Worm (Caenorhabditis elegans) whole organism, L2 larva: ENCODE measurements around the gene ZK813.7.

Experiments
- C34F6.9 ChIP-seq: fragments of 150-350 bp; optimal IDR thresholded peaks from 2 replicates; lab custom pipeline; 2014; ENCODE audit warnings: missing biosample characterization, missing genetic modification characterization
- R02D3.7 ChIP-seq: fragments of 150-350 bp; optimal IDR thresholded peaks from 2 replicates; lab custom pipeline; 2014; ENCODE audit warnings: missing biosample characterization, missing genetic modification characterization
- Y55F3AM.14 ChIP-seq: fragments of 200-800 bp; sonication (Bioruptor generic); optimal IDR thresholded peaks from 2 replicates; lab custom pipeline; 2018; ENCODE audit warnings: mild to moderate bottlenecking, missing genetic modification characterization, missing compliant biosample characterization
- ZK546.5 ChIP-seq: sonication (generic microtip); optimal IDR thresholded peaks from 2 replicates; lab custom pipeline; 2017; ENCODE audit warnings: missing biosample characterization, missing genetic modification characterization
- alr-1 ChIP-seq: fragments of 150-350 bp; optimal IDR thresholded peaks from 2 replicates; lab custom pipeline; 2014; ENCODE audit warnings: missing biosample characterization, missing genetic modification characterization
- ama-1 ChIP-seq: fragments of 150-350 bp; optimal IDR thresholded peaks from 2 replicates; lab custom pipeline; 2018; ENCODE audit warnings: inconsistent platforms
- blmp-1 ChIP-seq: sonication (generic microtip); optimal IDR thresholded peaks from 2 replicates; lab custom pipeline; 2017; ENCODE audit warnings: missing genetic modification characterization, mild to moderate bottlenecking, missing compliant biosample characterization, antibody characterized with exemption, moderate library complexity; ENCODE audit not compliant: insufficient read depth
- ceh-82 ChIP-seq: fragments of 150-350 bp; optimal IDR thresholded peaks from 2 replicates; lab custom pipeline; 2014; ENCODE audit warnings: missing biosample characterization, missing genetic modification characterization
- dmd-4 ChIP-seq: sonication (generic microtip); optimal IDR thresholded peaks from 2 replicates; lab custom pipeline; 2017; ENCODE audit warnings: missing biosample characterization, missing genetic modification characterization
- egl-27 ChIP-seq: sonication (generic microtip); optimal IDR thresholded peaks from 3 replicates; lab custom pipeline; 2017; ENCODE audit warnings: missing biosample characterization, missing genetic modification reagents, missing genetic modification characterization
- elt-3 ChIP-seq: sonication (generic microtip); optimal IDR thresholded peaks from 2 replicates; lab custom pipeline; 2017; ENCODE audit warnings: missing biosample characterization, missing genetic modification characterization
- fos-1 ChIP-seq: fragments of 150-350 bp; optimal IDR thresholded peaks from 2 replicates; lab custom pipeline; 2014; ENCODE audit warnings: missing biosample characterization, missing genetic modification characterization
- gmeb-1 ChIP-seq: fragments of 150-350 bp; optimal IDR thresholded peaks from 2 replicates; lab custom pipeline; 2014; ENCODE audit warnings: missing biosample characterization, missing genetic modification characterization
- lin-11 ChIP-seq: fragments of 150-350 bp; sonication (generic microtip); optimal IDR thresholded peaks from 2 replicates; lab custom pipeline; 2014; ENCODE audit warnings: missing biosample characterization, missing genetic modification characterization, inconsistent platforms, mixed read lengths
- lin-39 ChIP-seq: fragments of 150-350 bp; optimal IDR thresholded peaks from 2 replicates; lab custom pipeline; 2014; ENCODE audit warnings: missing biosample characterization, missing genetic modification reagents, missing genetic modification characterization
- lsy-2 ChIP-seq, 2 experiments: fragments of 150-350 bp in 1 of 2; sonication (generic microtip) in 1 of 2; optimal IDR thresholded peaks; 2 replicates each; lab custom pipeline; 2014 to 2017; ENCODE audit warnings: missing biosample characterization in 2 of 2, missing genetic modification characterization in 2 of 2
- mab-5 ChIP-seq: fragments of 150-350 bp; optimal IDR thresholded peaks from 2 replicates; lab custom pipeline; 2014; ENCODE audit warnings: missing biosample characterization, missing genetic modification characterization
- nhr-11 ChIP-seq: fragments of 150-350 bp; optimal IDR thresholded peaks from 2 replicates; lab custom pipeline; 2014; ENCODE audit warnings: missing biosample characterization, missing genetic modification characterization
- nhr-129 ChIP-seq: fragments of 150-350 bp; optimal IDR thresholded peaks from 2 replicates; lab custom pipeline; 2014; ENCODE audit warnings: missing biosample characterization, missing genetic modification characterization
- nhr-23 ChIP-seq: fragments of 150-350 bp; optimal IDR thresholded peaks from 2 replicates; lab custom pipeline; 2014; ENCODE audit warnings: missing biosample characterization, missing genetic modification reagents, missing genetic modification characterization
- nhr-6 ChIP-seq: fragments of 150-350 bp; optimal IDR thresholded peaks from 2 replicates; lab custom pipeline; 2014; ENCODE audit warnings: missing biosample characterization, missing genetic modification characterization
- nhr-77 ChIP-seq: fragments of 150-350 bp; optimal IDR thresholded peaks from 2 replicates; lab custom pipeline; 2014; ENCODE audit warnings: missing biosample characterization, missing genetic modification characterization
- peb-1 ChIP-seq: fragments of 150-350 bp; optimal IDR thresholded peaks from 2 replicates; lab custom pipeline; 2014; ENCODE audit warnings: missing biosample characterization, missing genetic modification characterization
- skn-1 ChIP-seq: sonication (generic microtip); optimal IDR thresholded peaks from 2 replicates; lab custom pipeline; 2017; ENCODE audit warnings: missing biosample characterization, missing genetic modification characterization
- sma-3 ChIP-seq: sonication (generic microtip); optimal IDR thresholded peaks from 2 replicates; lab custom pipeline; 2016; ENCODE audit warnings: missing genetic modification reagents, missing genetic modification characterization, missing compliant biosample characterization
- sma-9 ChIP-seq, 2 experiments: fragments of 150-350 bp in 1 of 2; sonication (generic microtip) in 1 of 2; optimal IDR thresholded peaks; 2 replicates each; lab custom pipeline; 2014 to 2016; ENCODE audit warnings: missing genetic modification characterization in 2 of 2, mild to moderate bottlenecking in 1 of 2, missing biosample characterization in 1 of 2, missing compliant biosample characterization in 1 of 2, missing genetic modification reagents in 1 of 2, moderate library complexity in 1 of 2
- snpc-4 ChIP-seq: fragments of 150-350 bp; optimal IDR thresholded peaks from 2 replicates; lab custom pipeline; 2014; ENCODE audit warnings: missing biosample characterization, missing genetic modification characterization
- unc-55 ChIP-seq: fragments of 150-350 bp; sonication (generic microtip); optimal IDR thresholded peaks from 3 replicates; lab custom pipeline; 2014; ENCODE audit warnings: missing biosample characterization, missing genetic modification reagents, missing genetic modification characterization
- zag-1 ChIP-seq: fragments of 150-350 bp; optimal IDR thresholded peaks from 2 replicates; lab custom pipeline; 2014; ENCODE audit warnings: missing biosample characterization, missing genetic modification characterization
- ztf-1 ChIP-seq: fragments of 200-800 bp; sonication (Bioruptor generic); conservative IDR thresholded peaks from 2 replicates; pipeline ENCODE4 v1.3.6; 2022; ENCODE audit warnings: missing genetic modification characterization, missing compliant biosample characterization
- ztf-11 ChIP-seq: sonication (generic microtip); optimal IDR thresholded peaks from 2 replicates; lab custom pipeline; 2017; ENCODE audit warnings: missing biosample characterization, missing genetic modification characterization

The ZK813.7 gene

ce11 chrX:3472226-3472625, 27.6 kb downstream of the ZK813.7 start (continued):
- no peak for TF ChIP-seq egl-27 (tag; lab: Kevin White, UChicago)
- TF ChIP-seq gmeb-1 (tag; lab: Kevin White, UChicago), result no peak
- no peak for TF ChIP-seq elt-3 (tag; lab: Kevin White, UChicago)
- TF ChIP-seq sma-9 (GFP tag; optimal IDR thresholded peaks at IDR 0.05; lab: Kevin White, UChicago), result peak; percentile 14
- no peak for TF ChIP-seq sma-9 (tag; optimal IDR thresholded peaks at IDR 0.05; lab: Kevin White, UChicago)
- no peak for TF ChIP-seq nhr-23
- TF ChIP-seq Y55F3AM.14 (GFP tag; lab: Kevin White, UChicago), result no peak

- TF ChIP-seq fos-1 (tag; lab: Kevin White, UChicago) (peak; percentile 60), nhr-77 (tag; lab: Kevin White, UChicago) (no peak)
Measured at ce11 chrX:3473793-3474192, 29.2 kb downstream of the ZK813.7 start.

- TF ChIP-seq gmeb-1 (tag; lab: Kevin White, UChicago) (no peak), nhr-77 (tag; lab: Kevin White, UChicago) (no peak), dmd-4 (no peak), lsy-2 (tag; optimal IDR thresholded peaks at IDR 0.05; lab: Kevin White, UChicago) (no peak), nhr-129 (tag; lab: Kevin White, UChicago) (no peak), lin-39 (tag; lab: Kevin White, UChicago) (no peak), alr-1 (tag; lab: Kevin White, UChicago) (no peak), ceh-82 (tag; lab: Kevin White, UChicago) (no peak), unc-55 (no peak), peb-1 (tag; lab: Kevin White, UChicago) (no peak), C34F6.9 (tag; lab: Kevin White, UChicago) (no peak), R02D3.7 (tag; lab: Kevin White, UChicago) (no peak)
- TF ChIP-seq, all 48 proteins: peak for 0
Measured at ce11 chrX:3479950-3480349, 35.3 kb downstream of the ZK813.7 start, which contains the start of gene wrt-6. wrt-6 (plus strand) TSS chrX:3480250.

- no peak for TF ChIP-seq ZK546.5 (tag; lab: Kevin White, UChicago)
- no peak for TF ChIP-seq blmp-1
- TF ChIP-seq nhr-6 (tag; lab: Kevin White, UChicago), result no peak
- TF ChIP-seq ztf-1 (GFP tag; lab: Robert Waterston, UW), result no peak
- TF ChIP-seq nhr-77 (tag; lab: Kevin White, UChicago), result no peak
- TF ChIP-seq ama-1 (lab: Kevin White, UChicago), result no peak
- TF ChIP-seq lin-11 (tag; lab: Kevin White, UChicago), result no peak
- TF ChIP-seq nhr-11 (tag; lab: Kevin White, UChicago), result no peak
- TF ChIP-seq snpc-4 (tag; lab: Kevin White, UChicago), result no peak
- TF ChIP-seq zag-1 (tag; lab: Kevin White, UChicago), result no peak
- no peak for TF ChIP-seq ztf-11 (tag; lab: Kevin White, UChicago)
- no peak for TF ChIP-seq lin-39 (tag; lab: Kevin White, UChicago)
- no peak for TF ChIP-seq mab-5
- no peak for TF ChIP-seq skn-1 (tag; lab: Kevin White, UChicago)
Measured at ce11 chrX:3488074-3488688, 43.6 kb downstream of the ZK813.7 start.

- no peak for TF ChIP-seq ama-1 (lab: Kevin White, UChicago)
Measured at ce11 chrX:3488993-3489392, 44.4 kb downstream of the ZK813.7 start, which contains the start of gene C12D12.3. C12D12.3 (plus strand) TSS chrX:3489293.

ce11 chrX:3492431-3492830, 47.8 kb downstream of the ZK813.7 start:
- TF ChIP-seq sma-9 (GFP tag; optimal IDR thresholded peaks at IDR 0.05; lab: Kevin White, UChicago) (peak; percentile 20), sma-9 (tag; optimal IDR thresholded peaks at IDR 0.05; lab: Kevin White, UChicago) (no peak), sma-3 (peak; percentile 57), unc-55 (no peak)
- TF ChIP-seq, all 48 proteins: peak for 2
